Worm (Caenorhabditis elegans) whole organism, early embryonic: ENCODE data around the gene T13F2.6.

Experiments
- ama-1 ChIP-seq: fragments of 150-350 bp; optimal IDR thresholded peaks from 2 replicates; lab custom pipeline; 2014
- ceh-13 ChIP-seq: fragments of 200-800 bp; sonication (Bioruptor generic); optimal IDR thresholded peaks from 2 replicates; lab custom pipeline; 2018; ENCODE audit warnings: mild to moderate bottlenecking, missing genetic modification characterization, missing compliant biosample characterization
- flt-1 ChIP-seq: fragments of 200-800 bp; sonication (Bioruptor generic); IDR thresholded peaks from 2 replicates; pipeline ENCODE4 v1.3.6; 2022; ENCODE audit warnings: missing genetic modification characterization, missing compliant biosample characterization
- hmbx-1 ChIP-seq: sonication (generic microtip); optimal IDR thresholded peaks from 2 replicates; lab custom pipeline; 2016; ENCODE audit warnings: mild to moderate bottlenecking, missing genetic modification characterization, missing compliant biosample characterization
- tbx-11 ChIP-seq: fragments of 200-800 bp; sonication (Bioruptor generic); IDR thresholded peaks from 2 replicates; pipeline ENCODE4 v1.3.6; 2022; ENCODE audit warnings: missing genetic modification characterization, missing compliant biosample characterization

DNA sequence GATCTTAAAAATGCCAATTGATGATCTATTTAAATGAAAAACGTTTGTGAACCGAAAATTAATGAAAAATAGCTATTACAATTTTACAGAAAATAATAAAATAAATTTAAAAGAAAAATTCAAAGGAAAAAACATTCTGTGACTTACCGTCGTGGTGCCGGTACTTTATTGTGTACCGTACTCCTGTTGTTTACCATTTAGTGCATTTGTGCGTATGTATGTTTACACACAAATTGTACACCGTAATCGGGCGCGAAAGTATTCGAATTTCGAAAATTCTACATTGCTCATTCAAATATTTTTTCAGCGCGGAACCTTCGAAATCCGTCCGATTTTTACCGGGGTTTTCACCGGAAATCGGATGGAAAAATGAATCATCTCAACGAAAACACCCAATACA, at the start of gene T13F2.6:
- TF ChIP-seq tbx-11 (GFP tag; lab: Robert Waterston, UW) (no peak), flt-1 (GFP tag; lab: Robert Waterston, UW) (no peak), ceh-13 (GFP tag; lab: Kevin White, UChicago) (no peak), ama-1 (no peak), hmbx-1 (tag; lab: Kevin White, UChicago) (no peak)
